Worm (Caenorhabditis elegans) whole organism, midembryonic: ENCODE data around the gene nhr-236.
A peak's percentile ranks its signal among the peaks of the same experiment; 100 is the strongest.

Source experiments
- cog-1 ChIP-seq: sonication (generic microtip); optimal IDR thresholded peaks from 2 replicates; lab custom pipeline; 2016; ENCODE audit warnings: missing genetic modification characterization, missing compliant biosample characterization
- flt-1 ChIP-seq: fragments of 200-800 bp; sonication (Bioruptor generic); IDR thresholded peaks from 2 replicates; pipeline ENCODE4 v1.3.6; 2022; ENCODE audit warnings: missing genetic modification characterization, missing compliant biosample characterization
- med-1 ChIP-seq: sonication (generic microtip); optimal IDR thresholded peaks from 2 replicates; lab custom pipeline; 2017; ENCODE audit warnings: missing genetic modification characterization, mild to moderate bottlenecking, missing compliant biosample characterization, antibody characterized with exemption, missing genetic modification reagents; ENCODE audit not compliant: insufficient read depth
- ref-1 ChIP-seq: fragments of 200-800 bp; sonication (Bioruptor generic); conservative IDR thresholded peaks from 2 replicates; pipeline ENCODE4 v1.3.6; 2022; ENCODE audit warnings: missing genetic modification reagents, missing genetic modification characterization, missing compliant biosample characterization
- ztf-23 ChIP-seq: fragments of 200-800 bp; sonication (Bioruptor generic); IDR thresholded peaks from 2 replicates; pipeline ENCODE4 v1.3.6; 2022; ENCODE audit warnings: missing genetic modification reagents, missing genetic modification characterization, missing compliant biosample characterization
- ztf-29 ChIP-seq: fragments of 200-800 bp; sonication (Bioruptor generic); IDR thresholded peaks from 2 replicates; pipeline ENCODE4 v1.3.6; 2022; ENCODE audit warnings: missing genetic modification reagents, missing genetic modification characterization, missing compliant biosample characterization

DNA sequence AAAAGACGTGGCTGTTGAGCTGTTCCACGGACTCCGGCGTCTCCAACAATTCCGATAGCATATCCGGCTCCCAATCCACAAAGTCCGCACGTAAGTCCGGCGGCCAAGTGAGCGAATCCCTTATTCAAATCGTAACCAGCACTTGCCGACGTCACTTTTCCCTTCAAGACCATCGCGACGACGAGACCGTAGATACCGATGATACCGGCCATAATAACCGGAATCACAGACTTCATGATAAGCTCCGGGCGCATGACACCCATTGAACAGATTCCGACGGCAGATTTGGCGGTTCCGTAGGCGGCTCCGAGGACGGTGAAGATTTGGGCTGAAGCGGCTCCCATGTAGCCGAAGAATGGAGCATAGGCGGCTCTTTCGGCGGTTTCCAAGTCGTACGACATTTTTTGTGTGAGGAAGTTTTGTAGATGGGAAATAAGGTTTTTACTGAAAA, 13.9 kb downstream of the nhr-236 start, which contains the start of gene vha-3:
- TF ChIP-seq ztf-29 (GFP tag; lab: Robert Waterston, UW) (0 out of 2 replicates have a peak, but pooled peaks have one; percentile 28), ztf-23 (GFP tag; lab: Robert Waterston, UW) (no peak), flt-1 (GFP tag; lab: Robert Waterston, UW) (no peak), med-1 (GFP tag; lab: Kevin White, UChicago) (no peak), cog-1 (tag; lab: Kevin White, UChicago) (no peak), ref-1 (GFP tag; lab: Robert Waterston, UW) (no peak)
